In the genomic region with DNA sequence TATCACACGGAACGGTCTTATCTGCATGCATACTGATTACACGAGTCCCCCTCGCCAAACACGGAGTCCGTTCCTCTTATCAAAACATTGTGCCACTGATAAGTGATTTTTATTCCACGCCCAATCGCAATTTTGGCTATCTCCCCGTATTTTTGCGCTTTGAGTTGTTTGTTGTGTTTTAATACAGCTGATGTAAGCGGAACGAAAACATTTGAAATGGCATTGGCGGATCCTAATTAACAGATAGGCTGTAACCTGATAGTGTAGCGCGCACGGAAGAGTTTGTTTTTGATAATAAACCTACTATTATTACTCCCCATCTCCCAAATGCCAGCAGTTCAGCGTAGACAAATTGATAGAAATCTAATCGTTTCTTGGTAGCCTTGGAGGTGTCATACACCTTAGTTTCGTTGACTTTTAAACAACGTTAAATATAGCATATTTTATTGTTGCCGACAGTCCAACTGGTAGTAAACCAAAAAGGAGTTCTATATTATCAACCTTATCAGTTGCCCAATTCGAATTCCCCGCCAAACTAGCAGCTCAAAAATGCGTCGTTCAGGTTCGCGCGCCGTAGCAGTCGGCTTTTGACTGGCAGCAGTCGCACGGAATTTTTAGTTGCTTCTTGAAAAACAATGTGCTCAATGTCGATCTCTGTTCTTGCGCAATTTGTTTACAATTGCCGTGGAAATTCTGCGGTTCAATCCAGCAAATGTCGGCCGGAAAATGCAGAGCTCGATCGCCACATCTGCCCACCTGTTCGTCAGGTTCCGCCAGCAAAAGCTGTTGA, we compare ENCODE assay signal across 1 fruit fly cellular context.
TF ChIP-seq lines count a peak whose summit lies in the region.

No protein-coding gene starts in this region.

TF ChIP-seq in whole organism, embryonic, 481 proteins besides CTCF, POLR2A, EP300 and RAD21 (continued from another document and continues in another):
- no peak for TF ChIP-seq Hand (GFP tag; optimal IDR thresholded peaks at IDR 0.05; lab: Kevin White, UChicago)
- TF ChIP-seq gcm2 (GFP tag; optimal IDR thresholded peaks at IDR 0.05; lab: Kevin White, UChicago), result no peak
- TF ChIP-seq Nf-YA (GFP tag; IDR thresholded peaks at IDR 0.05; lab: Robert Waterston, UW), result no peak
- 0 out of 2 replicates have a peak, but pooled peaks have one; percentile 15 for TF ChIP-seq aop (GFP tag; IDR thresholded peaks at IDR 0.05; lab: Robert Waterston, UW)
- TF ChIP-seq CG2875 (GFP tag; optimal IDR thresholded peaks at IDR 0.05; lab: Kevin White, UChicago), result no peak
- peak; percentile 56 for TF ChIP-seq YL-1 (GFP tag; optimal IDR thresholded peaks at IDR 0.05; lab: Kevin White, UChicago)
- TF ChIP-seq CG32772 (GFP tag; IDR thresholded peaks at IDR 0.05; lab: Robert Waterston, UW), result no peak
- no peak for TF ChIP-seq pita (GFP tag; optimal IDR thresholded peaks at IDR 0.05; lab: Kevin White, UChicago)
- TF ChIP-seq CG2202 (tag; optimal IDR thresholded peaks at IDR 0.05; lab: Kevin White, UChicago), result no peak
- no peak for TF ChIP-seq CG14667 (GFP tag; IDR thresholded peaks at IDR 0.05; lab: Robert Waterston, UW)
- TF ChIP-seq Oaz (GFP tag; IDR thresholded peaks at IDR 0.05; lab: Robert Waterston, UW), result no peak
- TF ChIP-seq sc (optimal IDR thresholded peaks at IDR 0.05; lab: Kevin White, UChicago), result no peak
- TF ChIP-seq sc (GFP tag; optimal IDR thresholded peaks at IDR 0.05; lab: Kevin White, UChicago), result no peak
- peak; percentile 27 for TF ChIP-seq Neu2 (GFP tag; optimal IDR thresholded peaks at IDR 0.05; lab: Kevin White, UChicago; ENCODE audit: borderline replicate concordance)
- TF ChIP-seq mam (GFP tag; optimal IDR thresholded peaks at IDR 0.05; lab: Kevin White, UChicago), result no peak
- no peak for TF ChIP-seq Lim3 (GFP tag; IDR thresholded peaks at IDR 0.05; lab: Robert Waterston, UW)
- no peak for TF ChIP-seq sna (GFP tag; IDR thresholded peaks at IDR 0.05; lab: Robert Waterston, UW; ENCODE audit: partially characterized antibody)
- no peak for TF ChIP-seq CG10321 (GFP tag; IDR thresholded peaks at IDR 0.05; lab: Robert Waterston, UW)
- no peak; the same call in 2 of the 3 replicates for TF ChIP-seq gce (GFP tag; IDR thresholded peaks at IDR 0.05; lab: Robert Waterston, UW)
- TF ChIP-seq CG1832 (GFP tag; optimal IDR thresholded peaks at IDR 0.05; lab: Kevin White, UChicago), result no peak
- TF ChIP-seq mirr (GFP tag; optimal IDR thresholded peaks at IDR 0.05; lab: Kevin White, UChicago), result peak; percentile 100
- TF ChIP-seq Bdp1 (GFP tag; optimal IDR thresholded peaks at IDR 0.05; lab: Kevin White, UChicago), result no peak
- TF ChIP-seq CG33557 (GFP tag; optimal IDR thresholded peaks at IDR 0.05; lab: Kevin White, UChicago), result no peak
- TF ChIP-seq pnt (GFP tag; optimal IDR thresholded peaks at IDR 0.05; lab: Kevin White, UChicago), result no peak
- TF ChIP-seq grn (GFP tag; optimal IDR thresholded peaks at IDR 0.05; lab: Kevin White, UChicago), result peak; percentile 90
- TF ChIP-seq zfh1 (GFP tag; IDR thresholded peaks at IDR 0.05; lab: Robert Waterston, UW), result no peak
- peak; percentile 54 for TF ChIP-seq Sin3A (optimal IDR thresholded peaks at IDR 0.05; lab: Kevin White, UChicago)
- TF ChIP-seq Myb (GFP tag; optimal IDR thresholded peaks at IDR 0.05; lab: Kevin White, UChicago), result peak; percentile 34
- TF ChIP-seq lmd (GFP tag; IDR thresholded peaks at IDR 0.05; lab: Robert Waterston, UW), result no peak
- no peak for TF ChIP-seq CG15011 (GFP tag; optimal IDR thresholded peaks at IDR 0.05; lab: Kevin White, UChicago)
- TF ChIP-seq sima (GFP tag; optimal IDR thresholded peaks at IDR 0.05; lab: Kevin White, UChicago), result no peak
- TF ChIP-seq CG4360 (GFP tag; IDR thresholded peaks at IDR 0.05; lab: Robert Waterston, UW), result no peak
- no peak for TF ChIP-seq Oli (tag; optimal IDR thresholded peaks at IDR 0.05; lab: Kevin White, UChicago)
- peak; percentile 98 for TF ChIP-seq CG34376 (GFP tag; optimal IDR thresholded peaks at IDR 0.05; lab: Kevin White, UChicago)
- TF ChIP-seq gcm (GFP tag; optimal IDR thresholded peaks at IDR 0.05; lab: Kevin White, UChicago), result no peak
- TF ChIP-seq E2f2 (GFP tag; IDR thresholded peaks at IDR 0.05; lab: Robert Waterston, UW), result peak; percentile 99
- TF ChIP-seq az2 (GFP tag; optimal IDR thresholded peaks at IDR 0.05; lab: Kevin White, UChicago), result no peak
- no peak for TF ChIP-seq peb (GFP tag; IDR thresholded peaks at IDR 0.05; lab: Robert Waterston, UW)
- TF ChIP-seq CG14014 (GFP tag; IDR thresholded peaks at IDR 0.05; lab: Robert Waterston, UW), result no peak
- TF ChIP-seq sqz (GFP tag; optimal IDR thresholded peaks at IDR 0.05; lab: Kevin White, UChicago), result no peak
- no peak for TF ChIP-seq HHEX (GFP tag; optimal IDR thresholded peaks at IDR 0.05; lab: Kevin White, UChicago)
- TF ChIP-seq Dref (GFP tag; IDR thresholded peaks at IDR 0.05; lab: Robert Waterston, UW), result peak; percentile 44
- no peak for TF ChIP-seq CG17359 (tag; optimal IDR thresholded peaks at IDR 0.05; lab: Kevin White, UChicago)
- TF ChIP-seq unpg (GFP tag; optimal IDR thresholded peaks at IDR 0.05; lab: Kevin White, UChicago), result no peak
- TF ChIP-seq Chrac-16 (GFP tag; optimal IDR thresholded peaks at IDR 0.05; lab: Kevin White, UChicago), result no peak
- TF ChIP-seq ap (GFP tag; IDR thresholded peaks at IDR 0.05; lab: Robert Waterston, UW), result no peak
- TF ChIP-seq crp (GFP tag; optimal IDR thresholded peaks at IDR 0.05; lab: Kevin White, UChicago), result peak in 1 of 2 experiments; percentile 71
- TF ChIP-seq p53 (GFP tag; optimal IDR thresholded peaks at IDR 0.05; lab: Kevin White, UChicago), result no peak
- TF ChIP-seq CG17829 (tag; optimal IDR thresholded peaks at IDR 0.05; lab: Kevin White, UChicago), result peak; percentile 31
- TF ChIP-seq stwl (tag; optimal IDR thresholded peaks at IDR 0.05; lab: Kevin White, UChicago), result peak; percentile 65
- TF ChIP-seq CG17912 (GFP tag; optimal IDR thresholded peaks at IDR 0.05; lab: Kevin White, UChicago), result peak; percentile 65
- TF ChIP-seq bowl (GFP tag; IDR thresholded peaks at IDR 0.05; lab: Robert Waterston, UW), result 0 out of 2 replicates have a peak, but pooled peaks have one; percentile 12
- TF ChIP-seq lilli (GFP tag; optimal IDR thresholded peaks at IDR 0.05; lab: Kevin White, UChicago), result no peak
- TF ChIP-seq CG3995 (GFP tag; optimal IDR thresholded peaks at IDR 0.05; lab: Kevin White, UChicago), result no peak
- no peak for TF ChIP-seq Ravus (GFP tag; IDR thresholded peaks at IDR 0.05; lab: Robert Waterston, UW)
- no peak for TF ChIP-seq D (optimal IDR thresholded peaks at IDR 0.05; lab: Kevin White, UChicago)
- TF ChIP-seq D (GFP tag; optimal IDR thresholded peaks at IDR 0.05; lab: Kevin White, UChicago), result no peak
- no peak for TF ChIP-seq ash1 (GFP tag; optimal IDR thresholded peaks at IDR 0.05; lab: Kevin White, UChicago)
- no peak for TF ChIP-seq CG4617 (GFP tag; optimal IDR thresholded peaks at IDR 0.05; lab: Kevin White, UChicago; ENCODE audit: borderline replicate concordance)
- TF ChIP-seq bbx (GFP tag; IDR thresholded peaks at IDR 0.05; lab: Robert Waterston, UW; ENCODE audit: partially characterized antibody), result peak; percentile 50
- no peak for TF ChIP-seq HLHmδ (GFP tag; optimal IDR thresholded peaks at IDR 0.05; lab: Kevin White, UChicago)
- peak; percentile 46 for TF ChIP-seq Bgb (GFP tag; IDR thresholded peaks at IDR 0.05; lab: Robert Waterston, UW; ENCODE audit: partially characterized antibody)
- no peak for TF ChIP-seq CG1602 (GFP tag; optimal IDR thresholded peaks at IDR 0.05; lab: Kevin White, UChicago)
- TF ChIP-seq gem (tag; optimal IDR thresholded peaks at IDR 0.05; lab: Kevin White, UChicago), result no peak
- TF ChIP-seq eve (GFP tag; optimal IDR thresholded peaks at IDR 0.05; lab: Kevin White, UChicago), result no peak
- TF ChIP-seq CG8478 (optimal IDR thresholded peaks at IDR 0.05; lab: Kevin White, UChicago), result no peak
- TF ChIP-seq hbn (GFP tag; IDR thresholded peaks at IDR 0.05; lab: Robert Waterston, UW; ENCODE audit: partially characterized antibody), result 0 out of 2 replicates have a peak, but pooled peaks have one; percentile 20
- no peak for TF ChIP-seq CkIIα-i1 (GFP tag; IDR thresholded peaks at IDR 0.05; lab: Robert Waterston, UW)
- TF ChIP-seq CG6854 (GFP tag; optimal IDR thresholded peaks at IDR 0.05; lab: Kevin White, UChicago), result no peak
- TF ChIP-seq CG5245 (GFP tag; optimal IDR thresholded peaks at IDR 0.05; lab: Kevin White, UChicago), result no peak
- no peak for TF ChIP-seq sim (GFP tag; IDR thresholded peaks at IDR 0.05; lab: Robert Waterston, UW)
- TF ChIP-seq Adf1 (GFP tag; IDR thresholded peaks at IDR 0.05; lab: Robert Waterston, UW), result 0 out of 2 replicates have a peak, but pooled peaks have one; percentile 9
- no peak for TF ChIP-seq CG11085 (GFP tag; IDR thresholded peaks at IDR 0.05; lab: Robert Waterston, UW)
- no peak for TF ChIP-seq Ssrp (tag; optimal IDR thresholded peaks at IDR 0.05; lab: Kevin White, UChicago)
- TF ChIP-seq CG7786 (GFP tag; optimal IDR thresholded peaks at IDR 0.05; lab: Kevin White, UChicago), result no peak
- TF ChIP-seq CG12942 (GFP tag; optimal IDR thresholded peaks at IDR 0.05; lab: Kevin White, UChicago), result no peak
- TF ChIP-seq so (GFP tag; IDR thresholded peaks at IDR 0.05; lab: Robert Waterston, UW), result no peak
- TF ChIP-seq CG7963 (GFP tag; IDR thresholded peaks at IDR 0.05; lab: Robert Waterston, UW; ENCODE audit: partially characterized antibody), result no peak
- no peak for TF ChIP-seq CG12391 (tag; optimal IDR thresholded peaks at IDR 0.05; lab: Kevin White, UChicago)
- no peak for TF ChIP-seq CG5953 (GFP tag; IDR thresholded peaks at IDR 0.05; lab: Robert Waterston, UW)
- no peak for TF ChIP-seq CG15696 (tag; optimal IDR thresholded peaks at IDR 0.05; lab: Kevin White, UChicago)
- no peak for TF ChIP-seq CG12236 (GFP tag; optimal IDR thresholded peaks at IDR 0.05; lab: Kevin White, UChicago)
- TF ChIP-seq Elba2 (GFP tag; optimal IDR thresholded peaks at IDR 0.05; lab: Kevin White, UChicago), result peak; percentile 85
- no peak for TF ChIP-seq CG9817 (tag; optimal IDR thresholded peaks at IDR 0.05; lab: Kevin White, UChicago)
- TF ChIP-seq luna (GFP tag; optimal IDR thresholded peaks at IDR 0.05; lab: Kevin White, UChicago), result no peak
- peak; percentile 68 for TF ChIP-seq nerfin-1 (tag; optimal IDR thresholded peaks at IDR 0.05; lab: Kevin White, UChicago)
- no peak for TF ChIP-seq pros (GFP tag; optimal IDR thresholded peaks at IDR 0.05; lab: Kevin White, UChicago)
- no peak for TF ChIP-seq Awh (GFP tag; IDR thresholded peaks at IDR 0.05; lab: Robert Waterston, UW)
- TF ChIP-seq Jarid2 (GFP tag; optimal IDR thresholded peaks at IDR 0.05; lab: Kevin White, UChicago), result peak; percentile 19
- TF ChIP-seq CG17186 (GFP tag; optimal IDR thresholded peaks at IDR 0.05; lab: Kevin White, UChicago), result peak; percentile 77
- TF ChIP-seq CG4820 (GFP tag; optimal IDR thresholded peaks at IDR 0.05; lab: Kevin White, UChicago), result no peak
- no peak for TF ChIP-seq dysf (GFP tag; IDR thresholded peaks at IDR 0.05; lab: Robert Waterston, UW)
- TF ChIP-seq Nf-YC (tag; optimal IDR thresholded peaks at IDR 0.05; lab: Kevin White, UChicago), result peak; percentile 26
- no peak for TF ChIP-seq ase (GFP tag; IDR thresholded peaks at IDR 0.05; lab: Robert Waterston, UW)
- no peak for TF ChIP-seq schlank (tag; optimal IDR thresholded peaks at IDR 0.05; lab: Kevin White, UChicago)
- TF ChIP-seq exex (tag; optimal IDR thresholded peaks at IDR 0.05; lab: Kevin White, UChicago), result peak; percentile 100
- no peak for TF ChIP-seq CG17802 (tag; optimal IDR thresholded peaks at IDR 0.05; lab: Kevin White, UChicago)
- no peak for TF ChIP-seq CG12219 (GFP tag; optimal IDR thresholded peaks at IDR 0.05; lab: Kevin White, UChicago)
- TF ChIP-seq CG15514 (GFP tag; optimal IDR thresholded peaks at IDR 0.05; lab: Kevin White, UChicago), result peak; percentile 97
- TF ChIP-seq repo (GFP tag; optimal IDR thresholded peaks at IDR 0.05; lab: Kevin White, UChicago), result peak; percentile 9
- no peak for TF ChIP-seq E2f1 (GFP tag; IDR thresholded peaks at IDR 0.05; lab: Robert Waterston, UW)
- TF ChIP-seq CG15479 (GFP tag; optimal IDR thresholded peaks at IDR 0.05; lab: Kevin White, UChicago), result no peak
- TF ChIP-seq Sox102F (GFP tag; optimal IDR thresholded peaks at IDR 0.05; lab: Kevin White, UChicago), result no peak
- TF ChIP-seq Taf1 (GFP tag; IDR thresholded peaks at IDR 0.05; lab: Robert Waterston, UW), result no peak
- peak; percentile 80 for TF ChIP-seq CG15601 (tag; optimal IDR thresholded peaks at IDR 0.05; lab: Kevin White, UChicago)
- no peak for TF ChIP-seq crol (GFP tag; IDR thresholded peaks at IDR 0.05; lab: Robert Waterston, UW)
- TF ChIP-seq Bteb2 (GFP tag; optimal IDR thresholded peaks at IDR 0.05; lab: Kevin White, UChicago), result no peak
- TF ChIP-seq tio (GFP tag; optimal IDR thresholded peaks at IDR 0.05; lab: Kevin White, UChicago), result no peak
- TF ChIP-seq CG12659 (GFP tag; optimal IDR thresholded peaks at IDR 0.05; lab: Kevin White, UChicago), result peak; percentile 2
- TF ChIP-seq CG12744 (GFP tag; optimal IDR thresholded peaks at IDR 0.05; lab: Kevin White, UChicago), result no peak
- TF ChIP-seq CG1792 (GFP tag; optimal IDR thresholded peaks at IDR 0.05; lab: Kevin White, UChicago), result peak; percentile 7
- TF ChIP-seq pfk (GFP tag; optimal IDR thresholded peaks at IDR 0.05; lab: Kevin White, UChicago), result peak; percentile 13
- peak; percentile 62 for TF ChIP-seq CG13624 (GFP tag; optimal IDR thresholded peaks at IDR 0.05; lab: Kevin White, UChicago)
- TF ChIP-seq MTF-1 (GFP tag; optimal IDR thresholded peaks at IDR 0.05; lab: Kevin White, UChicago; ENCODE audit: borderline replicate concordance), result no peak
- no peak for TF ChIP-seq Usf (GFP tag; optimal IDR thresholded peaks at IDR 0.05; lab: Kevin White, UChicago)
- peak; percentile 87 for TF ChIP-seq NFAT (GFP tag; IDR thresholded peaks at IDR 0.05; lab: Robert Waterston, UW)
- peak; percentile 79 for TF ChIP-seq GATAe (GFP tag; conservative IDR thresholded peaks at IDR 0.05; lab: Robert Waterston, UW)
- no peak for TF ChIP-seq B-H1 (GFP tag; IDR thresholded peaks at IDR 0.05; lab: Robert Waterston, UW)
- no peak for TF ChIP-seq jumu (GFP tag; optimal IDR thresholded peaks at IDR 0.05; lab: Kevin White, UChicago)
- no peak for TF ChIP-seq Hr51 (GFP tag; optimal IDR thresholded peaks at IDR 0.05; lab: Kevin White, UChicago)
- no peak for TF ChIP-seq kni (GFP tag; optimal IDR thresholded peaks at IDR 0.05; lab: Kevin White, UChicago)
- peak; percentile 49 for TF ChIP-seq CG2116 (GFP tag; optimal IDR thresholded peaks at IDR 0.05; lab: Kevin White, UChicago)
- TF ChIP-seq Spps (tag; optimal IDR thresholded peaks at IDR 0.05; lab: Kevin White, UChicago), result no peak
- TF ChIP-seq ranshi (GFP tag; IDR thresholded peaks at IDR 0.05; lab: Robert Waterston, UW), result peak; percentile 47; the same call in 1 of the 2 replicates
- TF ChIP-seq Ptx1 (GFP tag; IDR thresholded peaks at IDR 0.05; lab: Robert Waterston, UW), result no peak
- TF ChIP-seq fd102C (GFP tag; optimal IDR thresholded peaks at IDR 0.05; lab: Kevin White, UChicago), result no peak
